Worm (Caenorhabditis elegans) whole organism, early embryonic: ENCODE measurements around the gene R04B5.7.

Experiments
- B0310.2 ChIP-seq: sonication (generic microtip); optimal IDR thresholded peaks from 2 replicates; lab custom pipeline; 2016; ENCODE audit warnings: mild to moderate bottlenecking, missing genetic modification characterization, missing compliant biosample characterization
- F13C5.2 ChIP-seq: sonication (generic microtip); optimal IDR thresholded peaks from 2 replicates; lab custom pipeline; 2017; ENCODE audit warnings: mild to moderate bottlenecking, missing genetic modification characterization, inconsistent platforms, missing compliant biosample characterization
- aly-1 ChIP-seq: sonication (generic microtip); optimal IDR thresholded peaks from 2 replicates; lab custom pipeline; 2016; ENCODE audit warnings: missing genetic modification characterization, missing compliant biosample characterization
- ama-1 ChIP-seq: fragments of 150-350 bp; optimal IDR thresholded peaks from 2 replicates; lab custom pipeline; 2014
- ceh-13 ChIP-seq: fragments of 200-800 bp; sonication (Bioruptor generic); optimal IDR thresholded peaks from 2 replicates; lab custom pipeline; 2018; ENCODE audit warnings: mild to moderate bottlenecking, missing genetic modification characterization, missing compliant biosample characterization
- ceh-36 ChIP-seq: sonication (generic microtip); optimal IDR thresholded peaks from 2 replicates; lab custom pipeline; 2016; ENCODE audit warnings: missing genetic modification characterization, inconsistent platforms, missing compliant biosample characterization
- ets-7 ChIP-seq: sonication (generic microtip); optimal IDR thresholded peaks from 2 replicates; lab custom pipeline; 2016; ENCODE audit warnings: missing genotype, missing genetic modification characterization, missing compliant biosample characterization
- flt-1 ChIP-seq: fragments of 200-800 bp; sonication (Bioruptor generic); IDR thresholded peaks from 2 replicates; pipeline ENCODE4 v1.3.6; 2022; ENCODE audit warnings: missing genetic modification characterization, missing compliant biosample characterization
- hmbx-1 ChIP-seq: sonication (generic microtip); optimal IDR thresholded peaks from 2 replicates; lab custom pipeline; 2016; ENCODE audit warnings: mild to moderate bottlenecking, missing genetic modification characterization, missing compliant biosample characterization
- hmg-4 ChIP-seq: fragments of 200-800 bp; sonication (Bioruptor generic); optimal IDR thresholded peaks from 2 replicates; lab custom pipeline; 2018; ENCODE audit warnings: mild to moderate bottlenecking, missing genetic modification characterization, missing compliant biosample characterization
- hnd-1 ChIP-seq: sonication (generic microtip); optimal IDR thresholded peaks from 2 replicates; lab custom pipeline; 2016; ENCODE audit warnings: missing genetic modification characterization, missing compliant biosample characterization
- pes-1 ChIP-seq: fragments of 200-800 bp; sonication (Bioruptor generic); IDR thresholded peaks from 2 replicates; pipeline ENCODE4 v1.3.6; 2022; ENCODE audit warnings: missing genetic modification reagents, missing genetic modification characterization, missing compliant biosample characterization
- scrt-1 ChIP-seq: fragments of 200-800 bp; sonication (Bioruptor generic); IDR thresholded peaks from 2 replicates; pipeline ENCODE4 v1.3.6; 2022; ENCODE audit warnings: missing genetic modification characterization, missing compliant biosample characterization
- sea-1 ChIP-seq: fragments of 200-800 bp; sonication (Bioruptor generic); conservative IDR thresholded peaks from 2 replicates; pipeline ENCODE4 v1.3.6; 2022; ENCODE audit warnings: missing genetic modification characterization, missing compliant biosample characterization
- tbx-11 ChIP-seq: fragments of 200-800 bp; sonication (Bioruptor generic); IDR thresholded peaks from 2 replicates; pipeline ENCODE4 v1.3.6; 2022; ENCODE audit warnings: missing genetic modification characterization, missing compliant biosample characterization
- tbx-37 ChIP-seq: fragments of 200-800 bp; sonication (Bioruptor generic); conservative IDR thresholded peaks from 2 replicates; pipeline ENCODE4 v1.3.6; 2022; ENCODE audit warnings: missing genetic modification reagents, missing genetic modification characterization, missing compliant biosample characterization
- tra-4 ChIP-seq: sonication (generic microtip); optimal IDR thresholded peaks from 2 replicates; lab custom pipeline; 2017; ENCODE audit warnings: missing genetic modification characterization, missing compliant biosample characterization

The R04B5.7 gene

ce11 chrV:10081636-10082035 lies 8.7 kb downstream of the R04B5.7 start, which contains the start of gene nhr-205:
Gene nhr-205, minus strand, starts transcription at chrV:10081776.
- TF ChIP-seq ets-7 (tag; lab: Kevin White, UChicago) (no peak), tra-4 (tag; lab: Kevin White, UChicago) (no peak), scrt-1 (GFP tag; lab: Robert Waterston, UW) (no peak), hnd-1 (no peak), ceh-13 (no peak), tbx-37 (no peak), B0310.2 (tag; lab: Kevin White, UChicago) (no peak), pes-1 (no peak), hmbx-1 (no peak), flt-1 (GFP tag; lab: Robert Waterston, UW) (no peak), sea-1 (GFP tag; lab: Robert Waterston, UW) (no peak), F13C5.2 (tag; lab: Kevin White, UChicago) (no peak), aly-1 (tag; lab: Kevin White, UChicago) (no peak), ceh-36 (tag; lab: Kevin White, UChicago) (no peak)

- TF ChIP-seq B0310.2 (tag; lab: Kevin White, UChicago) (no peak), ceh-36 (tag; lab: Kevin White, UChicago) (no peak), tbx-11 (GFP tag; lab: Robert Waterston, UW) (no peak), pes-1 (no peak), ets-7 (tag; lab: Kevin White, UChicago) (no peak), tbx-37 (no peak), hmbx-1 (no peak), sea-1 (GFP tag; lab: Robert Waterston, UW) (no peak), ceh-13 (no peak), aly-1 (tag; lab: Kevin White, UChicago) (no peak), F13C5.2 (tag; lab: Kevin White, UChicago) (no peak)
These were observed 9.5 kb downstream of the R04B5.7 start for ce11 chrV:10080905-10081304.

- TF ChIP-seq F13C5.2 (tag; lab: Kevin White, UChicago) (no peak), B0310.2 (tag; lab: Kevin White, UChicago) (no peak), ets-7 (tag; lab: Kevin White, UChicago) (no peak), tbx-11 (GFP tag; lab: Robert Waterston, UW) (no peak), hmbx-1 (no peak), scrt-1 (GFP tag; lab: Robert Waterston, UW) (no peak), ceh-36 (tag; lab: Kevin White, UChicago) (no peak)
These were observed 12.1 kb downstream of the R04B5.7 start, which contains the start of gene R04B5.1 for ce11 chrV:10078244-10078643. Gene R04B5.1, minus strand, starts transcription at chrV:10078344.

ce11 chrV:10075441-10075840 lies 14.9 kb downstream of the R04B5.7 start, which contains the start of gene F57A8.7:
Gene F57A8.7, plus strand, starts transcription at chrV:10075741.
- TF ChIP-seq tbx-37 (no peak), ets-7 (tag; lab: Kevin White, UChicago) (no peak), hmbx-1 (no peak), ceh-13 (no peak), hnd-1 (no peak), pes-1 (no peak), scrt-1 (GFP tag; lab: Robert Waterston, UW) (no peak), ama-1 (lab: Kevin White, UChicago) (no peak), sea-1 (GFP tag; lab: Robert Waterston, UW) (no peak), tra-4 (tag; lab: Kevin White, UChicago) (no peak), hmg-4 (GFP tag; lab: Kevin White, UChicago) (no peak), flt-1 (GFP tag; lab: Robert Waterston, UW) (no peak), aly-1 (tag; lab: Kevin White, UChicago) (no peak), tbx-11 (GFP tag; lab: Robert Waterston, UW) (no peak), ceh-36 (tag; lab: Kevin White, UChicago) (no peak)

ce11 chrV:10073793-10074192 lies 16.6 kb downstream of the R04B5.7 start, which contains the start of gene F57A8.6:
Gene F57A8.6, minus strand, starts transcription at chrV:10073893.
- no peak for TF ChIP-seq ceh-36 (tag; lab: Kevin White, UChicago)
- no peak for TF ChIP-seq tra-4 (tag; lab: Kevin White, UChicago)
- TF ChIP-seq hmbx-1, result no peak
- no peak for TF ChIP-seq aly-1 (tag; lab: Kevin White, UChicago)
- TF ChIP-seq sea-1 (GFP tag; lab: Robert Waterston, UW), result no peak
- no peak for TF ChIP-seq F13C5.2 (tag; lab: Kevin White, UChicago)
- no peak for TF ChIP-seq tbx-37
- TF ChIP-seq scrt-1 (GFP tag; lab: Robert Waterston, UW), result no peak
- no peak for TF ChIP-seq B0310.2 (tag; lab: Kevin White, UChicago)

- TF ChIP-seq scrt-1 (GFP tag; lab: Robert Waterston, UW) (no peak), sea-1 (GFP tag; lab: Robert Waterston, UW) (no peak), tbx-37 (no peak), aly-1 (tag; lab: Kevin White, UChicago) (no peak), tbx-11 (GFP tag; lab: Robert Waterston, UW) (no peak), hmbx-1 (no peak), hmg-4 (GFP tag; lab: Kevin White, UChicago) (no peak), ceh-36 (tag; lab: Kevin White, UChicago) (no peak), pes-1 (no peak), tra-4 (tag; lab: Kevin White, UChicago) (no peak), F13C5.2 (tag; lab: Kevin White, UChicago) (no peak), B0310.2 (tag; lab: Kevin White, UChicago) (no peak), flt-1 (GFP tag; lab: Robert Waterston, UW) (no peak), ama-1 (lab: Kevin White, UChicago) (no peak), ets-7 (tag; lab: Kevin White, UChicago) (no peak), ceh-13 (no peak)
These were observed 17.6 kb downstream of the R04B5.7 start for ce11 chrV:10072721-10073120.

ce11 chrV:10070541-10070940 lies 19.8 kb downstream of the R04B5.7 start, which contains the start of gene nhr-192:
Gene nhr-192, minus strand, starts transcription at chrV:10070641.
- TF ChIP-seq tbx-11 (GFP tag; lab: Robert Waterston, UW), result no peak
- TF ChIP-seq ets-7 (tag; lab: Kevin White, UChicago), result no peak
- no peak for TF ChIP-seq sea-1 (GFP tag; lab: Robert Waterston, UW)
- TF ChIP-seq scrt-1 (GFP tag; lab: Robert Waterston, UW), result no peak
- TF ChIP-seq B0310.2 (tag; lab: Kevin White, UChicago), result no peak
- no peak for TF ChIP-seq ceh-36 (tag; lab: Kevin White, UChicago)
- no peak for TF ChIP-seq F13C5.2 (tag; lab: Kevin White, UChicago)
- TF ChIP-seq tbx-37, result no peak
- no peak for TF ChIP-seq flt-1 (GFP tag; lab: Robert Waterston, UW)
- TF ChIP-seq pes-1, result no peak
- TF ChIP-seq hnd-1, result no peak
- no peak for TF ChIP-seq tra-4 (tag; lab: Kevin White, UChicago)
- TF ChIP-seq aly-1 (tag; lab: Kevin White, UChicago), result no peak
- no peak for TF ChIP-seq ama-1 (lab: Kevin White, UChicago)
- TF ChIP-seq hmg-4 (GFP tag; lab: Kevin White, UChicago), result no peak
- no peak for TF ChIP-seq ceh-13
- no peak for TF ChIP-seq hmbx-1
